Fruit fly (Drosophila melanogaster) whole organism, embryonic: ENCODE results near the gene Nup98-96.
A peak's percentile ranks its signal among the peaks of the same experiment; 100 is the strongest.

ENCODE experiments used
- CG10267 ChIP-seq: fragments of 200-800 bp; sonication (Bioruptor generic); optimal IDR thresholded peaks from 2 replicates; lab custom pipeline; 2018; ENCODE audit warnings: missing biosample characterization, mild to moderate bottlenecking, missing genetic modification characterization, moderate library complexity
- CG10462 ChIP-seq: fragments of 200-800 bp; sonication (Bioruptor generic); optimal IDR thresholded peaks from 2 replicates; lab custom pipeline; 2016; ENCODE audit warnings: missing biosample characterization, missing genetic modification characterization
- CG12104 ChIP-seq: fragments of 200-800 bp; sonication (Bioruptor generic); optimal IDR thresholded peaks from 3 replicates; lab custom pipeline; 2016; ENCODE audit warnings: missing biosample characterization, missing genetic modification characterization
- CG12744 ChIP-seq: fragments of 200-800 bp; sonication (Bioruptor generic); optimal IDR thresholded peaks from 2 replicates; lab custom pipeline; 2016; ENCODE audit warnings: missing biosample characterization, missing genetic modification characterization
- CG15073 ChIP-seq: fragments of 200-800 bp; sonication (Bioruptor generic); optimal IDR thresholded peaks from 2 replicates; lab custom pipeline; 2016; ENCODE audit warnings: missing biosample characterization, missing genetic modification characterization
- CG16813 ChIP-seq: fragments of 200-800 bp; sonication (Bioruptor generic); IDR thresholded peaks from 3 replicates; pipeline ENCODE4 v1.3.6; 2022; ENCODE audit warnings: missing biosample characterization, missing genetic modification characterization; ENCODE audit not compliant: partially characterized antibody
- CG18619 ChIP-seq: fragments of 200-800 bp; sonication (Bioruptor generic); optimal IDR thresholded peaks from 3 replicates; lab custom pipeline; 2017; ENCODE audit warnings: missing biosample characterization, mild to moderate bottlenecking, missing genetic modification characterization
- CG2889 ChIP-seq: fragments of 200-800 bp; sonication (Bioruptor generic); IDR thresholded peaks from 3 replicates; pipeline ENCODE4 v1.3.6; 2022; ENCODE audit warnings: missing biosample characterization, missing genetic modification characterization
- CG3065 ChIP-seq: fragments of 200-800 bp; sonication (Bioruptor generic); optimal IDR thresholded peaks from 2 replicates; lab custom pipeline; 2016; ENCODE audit warnings: missing biosample characterization, missing genetic modification characterization
- CG34422 ChIP-seq: fragments of 200-800 bp; sonication (Bioruptor generic); IDR thresholded peaks from 3 replicates; pipeline ENCODE4 v1.3.6; 2022; ENCODE audit warnings: missing biosample characterization, missing genetic modification characterization
- CG6689 ChIP-seq: fragments of 200-800 bp; sonication (Bioruptor generic); IDR thresholded peaks from 2 replicates; pipeline ENCODE4 v1.3.6; 2022; ENCODE audit warnings: missing biosample characterization, missing genetic modification characterization
- CG7372 ChIP-seq: fragments of 200-800 bp; sonication (Bioruptor generic); IDR thresholded peaks from 2 replicates; pipeline ENCODE4 v1.3.6; 2022; ENCODE audit warnings: missing biosample characterization, missing genetic modification characterization
- CG7928 ChIP-seq: fragments of 200-800 bp; sonication (Bioruptor generic); optimal IDR thresholded peaks from 2 replicates; lab custom pipeline; 2017; ENCODE audit warnings: missing biosample characterization, mild to moderate bottlenecking, missing genetic modification characterization
- Chrac-16 ChIP-seq: fragments of 200-800 bp; sonication (Bioruptor generic); optimal IDR thresholded peaks from 3 replicates; lab custom pipeline; 2016; ENCODE audit warnings: missing biosample characterization, missing genetic modification characterization
- Doc2 ChIP-seq: fragments of 200-800 bp; sonication (Bioruptor generic); IDR thresholded peaks from 2 replicates; pipeline ENCODE4 v1.3.6; 2022; ENCODE audit warnings: missing biosample characterization, missing genetic modification characterization
- Fer3 ChIP-seq: fragments of 200-800 bp; sonication (Bioruptor generic); optimal IDR thresholded peaks from 2 replicates; lab custom pipeline; 2018; ENCODE audit warnings: missing biosample characterization, mild to moderate bottlenecking, missing genetic modification characterization, moderate library complexity
- H15 ChIP-seq: fragments of 200-800 bp; sonication (Bioruptor generic); IDR thresholded peaks from 3 replicates; pipeline ENCODE4 v1.3.6; 2022; ENCODE audit warnings: missing biosample characterization, missing genetic modification characterization
- HmgZ ChIP-seq: fragments of 200-800 bp; sonication (Bioruptor generic); optimal IDR thresholded peaks from 2 replicates; lab custom pipeline; 2018; ENCODE audit warnings: missing biosample characterization, mild to moderate bottlenecking, missing genetic modification characterization
- Hmx ChIP-seq: fragments of 200-800 bp; sonication (Bioruptor generic); optimal IDR thresholded peaks from 2 replicates; lab custom pipeline; 2016; ENCODE audit warnings: missing biosample characterization, missing genetic modification characterization
- Hr39 ChIP-seq: fragments of >200 bp; optimal IDR thresholded peaks from 2 replicates; lab custom pipeline; 2017
- Lpt ChIP-seq: fragments of >200 bp; optimal IDR thresholded peaks from 2 replicates; lab custom pipeline; 2018; ENCODE audit warnings: missing biosample characterization, missing genetic modification characterization
- MTF-1 ChIP-seq: fragments of 200-800 bp; sonication (Bioruptor generic); optimal IDR thresholded peaks from 2 replicates; lab custom pipeline; 2018; ENCODE audit warnings: missing biosample characterization, mild to moderate bottlenecking, missing genetic modification characterization, borderline replicate concordance
- Meics ChIP-seq: fragments of 200-800 bp; sonication (Bioruptor generic); optimal IDR thresholded peaks from 2 replicates; lab custom pipeline; 2017; ENCODE audit warnings: missing biosample characterization, mild to moderate bottlenecking, missing genetic modification characterization
- Myb ChIP-seq: fragments of 200-800 bp; sonication (Bioruptor generic); optimal IDR thresholded peaks from 2 replicates; lab custom pipeline; 2016; ENCODE audit warnings: missing biosample characterization, missing genetic modification characterization
- NK7.1 ChIP-seq: fragments of 200-800 bp; sonication (Bioruptor generic); optimal IDR thresholded peaks from 3 replicates; lab custom pipeline; 2016; ENCODE audit warnings: missing biosample characterization, missing genetic modification characterization
- Nf-YA ChIP-seq: fragments of 200-800 bp; sonication (Bioruptor generic); IDR thresholded peaks from 2 replicates; pipeline ENCODE4 v1.3.6; 2022; ENCODE audit warnings: missing biosample characterization, missing genetic modification characterization
- Ptx1 ChIP-seq: fragments of 200-800 bp; sonication (Bioruptor generic); IDR thresholded peaks from 2 replicates; pipeline ENCODE4 v1.3.6; 2022; ENCODE audit warnings: missing biosample characterization, missing genetic modification characterization
- Spps ChIP-seq: fragments of 200-800 bp; sonication (Bioruptor generic); optimal IDR thresholded peaks from 2 replicates; lab custom pipeline; 2018; ENCODE audit warnings: missing biosample characterization, mild to moderate bottlenecking, missing genetic modification characterization
- Ssrp ChIP-seq: fragments of 200-800 bp; sonication (Bioruptor generic); optimal IDR thresholded peaks from 2 replicates; lab custom pipeline; 2018; ENCODE audit warnings: missing biosample characterization, mild to moderate bottlenecking, missing genetic modification characterization, moderate library complexity
- Usf ChIP-seq: fragments of 200-800 bp; sonication (Bioruptor generic); optimal IDR thresholded peaks from 2 replicates; lab custom pipeline; 2017; ENCODE audit warnings: missing genotype, missing biosample characterization, missing genetic modification characterization
- Vsx1 ChIP-seq: fragments of 200-800 bp; sonication (Bioruptor generic); optimal IDR thresholded peaks from 2 replicates; lab custom pipeline; 2017; ENCODE audit warnings: missing biosample characterization, mild to moderate bottlenecking, missing genetic modification characterization, missing genetic modification reagents
- Xrp1 ChIP-seq: fragments of 200-800 bp; sonication (Bioruptor generic); IDR thresholded peaks from 2 replicates; pipeline ENCODE4 v1.3.6; 2022; ENCODE audit warnings: missing biosample characterization, missing genetic modification characterization
- al ChIP-seq: fragments of 200-800 bp; sonication (Bioruptor generic); IDR thresholded peaks from 2 replicates; pipeline ENCODE4 v1.3.6; 2022; ENCODE audit warnings: missing biosample characterization, missing genetic modification characterization
- ash1 ChIP-seq: fragments of 200-800 bp; sonication (Bioruptor generic); optimal IDR thresholded peaks from 2 replicates; lab custom pipeline; 2018; ENCODE audit warnings: missing biosample characterization, mild to moderate bottlenecking, missing genetic modification characterization
- cwo ChIP-seq: fragments of 200-800 bp; sonication (Bioruptor generic); optimal IDR thresholded peaks from 3 replicates; lab custom pipeline; 2017; ENCODE audit warnings: missing biosample characterization, missing genetic modification characterization, mild to moderate bottlenecking, moderate library complexity, missing genetic modification reagents
- eve ChIP-seq, 2 experiments: fragments of >200 bp; optimal IDR thresholded peaks; 2 replicates each; lab custom pipeline; 2017; ENCODE audit warnings: missing biosample characterization in 2 of 2, missing genetic modification characterization in 2 of 2
- fd96Cb ChIP-seq: fragments of 200-800 bp; sonication (Bioruptor generic); optimal IDR thresholded peaks from 2 replicates; lab custom pipeline; 2018; ENCODE audit warnings: missing biosample characterization, mild to moderate bottlenecking, missing genetic modification characterization, moderate library complexity
- gsb ChIP-seq: fragments of 200-800 bp; sonication (Bioruptor generic); IDR thresholded peaks from 2 replicates; pipeline ENCODE4 v1.3.6; 2022; ENCODE audit warnings: missing biosample characterization, missing genetic modification characterization
- hb ChIP-seq: fragments of 200-800 bp; sonication (Bioruptor generic); IDR thresholded peaks from 3 replicates; pipeline ENCODE4 v1.3.6; 2022; ENCODE audit warnings: missing biosample characterization, missing genetic modification characterization; ENCODE audit not compliant: partially characterized antibody
- ind ChIP-seq: fragments of 200-800 bp; sonication (Bioruptor generic); optimal IDR thresholded peaks from 3 replicates; lab custom pipeline; 2016; ENCODE audit warnings: missing biosample characterization, missing genetic modification characterization
- insv ChIP-seq, 2 experiments: fragments of 200-800 bp; sonication (Bioruptor generic); optimal IDR thresholded peaks; 3 replicates each; lab custom pipeline; 2016 to 2018; ENCODE audit warnings: missing biosample characterization in 2 of 2, missing genetic modification characterization in 2 of 2
- nom ChIP-seq: fragments of 200-800 bp; sonication (Bioruptor generic); optimal IDR thresholded peaks from 2 replicates; lab custom pipeline; 2017; ENCODE audit warnings: missing biosample characterization, missing genetic modification characterization, mild to moderate bottlenecking, moderate library complexity, missing genetic modification reagents
- p53 ChIP-seq: fragments of 200-800 bp; sonication (Bioruptor generic); optimal IDR thresholded peaks from 2 replicates; lab custom pipeline; 2016; ENCODE audit warnings: missing biosample characterization, missing genetic modification characterization
- pros ChIP-seq: fragments of 200-800 bp; sonication (Bioruptor generic); optimal IDR thresholded peaks from 3 replicates; lab custom pipeline; 2019; ENCODE audit warnings: missing biosample characterization, mild to moderate bottlenecking, missing genetic modification characterization, moderate library complexity
- pum ChIP-seq: fragments of 200-800 bp; sonication (Bioruptor generic); optimal IDR thresholded peaks from 2 replicates; lab custom pipeline; 2016; ENCODE audit warnings: missing biosample characterization, missing genetic modification characterization
- sens ChIP-seq: fragments of 200-800 bp; sonication (Bioruptor generic); peaks from one replicate; lab custom pipeline; 2016; ENCODE audit warnings: missing biosample characterization, missing genetic modification characterization
- shn ChIP-seq: fragments of 200-800 bp; sonication (Bioruptor generic); optimal IDR thresholded peaks from 3 replicates; lab custom pipeline; 2016; ENCODE audit warnings: missing biosample characterization, missing genetic modification characterization
- sna ChIP-seq: fragments of 200-800 bp; sonication (Bioruptor generic); IDR thresholded peaks from 2 replicates; pipeline ENCODE4 v1.3.6; 2022; ENCODE audit warnings: missing biosample characterization, missing genetic modification characterization; ENCODE audit not compliant: partially characterized antibody
- ssp ChIP-seq: fragments of 200-800 bp; sonication (Bioruptor generic); IDR thresholded peaks from 2 replicates; pipeline ENCODE4 v1.3.6; 2022; ENCODE audit warnings: missing biosample characterization, missing genetic modification characterization
- toy ChIP-seq: fragments of 200-800 bp; sonication (Bioruptor generic); IDR thresholded peaks from 2 replicates; pipeline ENCODE4 v1.3.6; 2022; ENCODE audit warnings: missing biosample characterization, missing genetic modification characterization
- trh ChIP-seq: fragments of 200-800 bp; sonication (Bioruptor generic); optimal IDR thresholded peaks from 2 replicates; lab custom pipeline; 2016; ENCODE audit warnings: missing biosample characterization, missing genetic modification characterization
- tx ChIP-seq: fragments of 200-800 bp; sonication (Bioruptor generic); optimal IDR thresholded peaks from 2 replicates; lab custom pipeline; 2016; ENCODE audit warnings: missing biosample characterization, missing genetic modification characterization

Gene Nup98-96

dm6 chr3R:23767417-23767853 lies 14.0 kb downstream of the Nup98-96 start, which contains the start of the genes CG10214 and CG10375 (continued):
- TF ChIP-seq tx (GFP tag; lab: Kevin White, UChicago): peak; percentile 81
- TF ChIP-seq Hr39 (lab: Kevin White, UChicago): no peak
- peak; percentile 48 for TF ChIP-seq p53 (GFP tag; lab: Kevin White, UChicago)
- TF ChIP-seq CG7372 (GFP tag; lab: Robert Waterston, UW): peak; percentile 45; the same call in 1 of the 2 replicates
- peak; percentile 27 for TF ChIP-seq CG12104 (GFP tag; lab: Kevin White, UChicago)
- peak; percentile 94 for TF ChIP-seq sens (GFP tag; lab: Kevin White, UChicago)
- peak; percentile 1 for TF ChIP-seq CG12744 (GFP tag; lab: Kevin White, UChicago)
- peak; percentile 71 for TF ChIP-seq CG10462 (GFP tag; lab: Kevin White, UChicago)
- TF ChIP-seq Chrac-16 (GFP tag; lab: Kevin White, UChicago): peak; percentile 70
- peak; percentile 67 for TF ChIP-seq Fer3 (tag; lab: Kevin White, UChicago)
- peak in 1 of 2 experiments; percentile 45 for TF ChIP-seq insv (GFP tag; optimal IDR thresholded peaks at IDR 0.05; lab: Kevin White, UChicago)
- TF ChIP-seq CG3065 (GFP tag; lab: Kevin White, UChicago): peak; percentile 54
- peak; percentile 51; the same call in 1 of the 2 replicates for TF ChIP-seq ssp (GFP tag; lab: Robert Waterston, UW)
- TF ChIP-seq CG6689 (GFP tag; lab: Robert Waterston, UW): peak; percentile 63
- TF ChIP-seq NK7.1 (GFP tag; lab: Kevin White, UChicago): peak; percentile 66
- TF ChIP-seq Myb: peak; percentile 85
- no peak for TF ChIP-seq Usf
- TF ChIP-seq H15 (GFP tag; lab: Robert Waterston, UW): no peak
- peak; percentile 41 for TF ChIP-seq trh
- 0 out of 3 replicates have a peak, but pooled peaks have one; percentile 36 for TF ChIP-seq CG2889 (GFP tag; lab: Robert Waterston, UW)
- no peak for TF ChIP-seq ash1
- peak; percentile 62; the same call in 1 of the 2 replicates for TF ChIP-seq Xrp1 (GFP tag; lab: Robert Waterston, UW)
- TF ChIP-seq shn: peak; percentile 83
- peak; percentile 85 for TF ChIP-seq HmgZ (tag; lab: Kevin White, UChicago)
- TF ChIP-seq gsb (GFP tag; lab: Robert Waterston, UW): no peak
- no peak for TF ChIP-seq Nf-YA
- TF ChIP-seq MTF-1 (GFP tag; lab: Kevin White, UChicago): no peak
- peak; percentile 29 for TF ChIP-seq CG15073 (GFP tag; lab: Kevin White, UChicago)
- no peak for TF ChIP-seq Vsx1 (GFP tag; lab: Kevin White, UChicago)
- peak; percentile 76 for TF ChIP-seq Meics (GFP tag; lab: Kevin White, UChicago)
- TF ChIP-seq hb (GFP tag; lab: Robert Waterston, UW): no peak
- TF ChIP-seq Doc2 (GFP tag; lab: Robert Waterston, UW): no peak
- TF ChIP-seq CG18619: peak; percentile 53
- no peak for TF ChIP-seq toy (GFP tag; lab: Robert Waterston, UW)
- no peak for TF ChIP-seq Lpt
- peak; percentile 21 for TF ChIP-seq cwo
- TF ChIP-seq Ptx1 (GFP tag; lab: Robert Waterston, UW): peak; percentile 67
- TF ChIP-seq ind: peak; percentile 80
- peak; percentile 34; the same call in 1 of the 3 replicates for TF ChIP-seq CG34422
- no peak for TF ChIP-seq pros
- TF ChIP-seq sna (GFP tag; lab: Robert Waterston, UW): no peak
- peak; percentile 50 for TF ChIP-seq CG16813
- TF ChIP-seq Spps (tag; lab: Kevin White, UChicago): peak; percentile 44
- peak; percentile 50 for TF ChIP-seq al (GFP tag; lab: Robert Waterston, UW)
- TF ChIP-seq nom (GFP tag; lab: Kevin White, UChicago): peak; percentile 44
- peak; percentile 99 for TF ChIP-seq CG10267 (tag; lab: Kevin White, UChicago)
- peak; percentile 26 for TF ChIP-seq fd96Cb (tag; lab: Kevin White, UChicago)
- peak; percentile 46 for TF ChIP-seq Hmx (GFP tag; lab: Kevin White, UChicago)
- peak; percentile 35 for TF ChIP-seq Ssrp
- TF ChIP-seq pum (GFP tag; lab: Kevin White, UChicago): peak; percentile 78
- TF ChIP-seq eve (GFP tag; optimal IDR thresholded peaks at IDR 0.05; lab: Kevin White, UChicago): no peak
- peak; percentile 11 for TF ChIP-seq CG7928 (GFP tag; lab: Kevin White, UChicago)
